Worm (Caenorhabditis elegans) whole organism, L4/young adult: ENCODE measurements around the gene Y43F8B.11.

Experiments used
- W03F9.2 ChIP-seq: fragments of 150-350 bp; optimal IDR thresholded peaks from 2 replicates; lab custom pipeline; 2014; ENCODE audit warnings: missing biosample characterization, missing genetic modification characterization
- dao-5 ChIP-seq: sonication (generic microtip); optimal IDR thresholded peaks from 2 replicates; lab custom pipeline; 2016; ENCODE audit warnings: missing genotype, missing genetic modification characterization, moderate library complexity, missing compliant biosample characterization
- him-1 ChIP-seq: sonication (generic microtip); optimal IDR thresholded peaks from 2 replicates; lab custom pipeline; 2016; ENCODE audit warnings: missing genotype, missing genetic modification reagents, missing genetic modification characterization, missing compliant biosample characterization

Gene Y43F8B.11

DNA sequence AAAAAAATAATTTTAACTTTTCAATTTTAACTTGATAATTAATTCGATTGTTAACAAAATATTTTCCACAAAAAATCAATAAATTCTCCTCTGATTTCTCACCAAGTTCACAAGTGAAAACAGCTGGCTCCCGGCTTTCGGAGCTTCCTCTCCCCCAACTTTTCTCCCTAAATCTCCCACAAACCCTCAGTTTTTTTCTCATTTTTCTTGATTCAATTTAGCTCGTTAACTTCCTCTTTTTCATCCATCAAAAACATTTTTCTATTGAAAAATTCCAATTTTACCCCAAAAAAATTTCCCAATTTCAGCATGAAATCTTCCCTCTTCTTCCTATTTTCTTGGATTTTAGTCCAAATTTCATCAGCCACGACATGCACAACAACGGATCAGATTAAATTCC is at the start of gene Y43F8B.11:
Y43F8B.11 (plus strand) TSS at position 301 of the 400 bp plus-strand sequence.
- TF ChIP-seq him-1 (tag; lab: Kevin White, UChicago), result no peak
- no peak for TF ChIP-seq W03F9.2 (tag; lab: Kevin White, UChicago)
- no peak for TF ChIP-seq dao-5 (tag; lab: Kevin White, UChicago)

DNA sequence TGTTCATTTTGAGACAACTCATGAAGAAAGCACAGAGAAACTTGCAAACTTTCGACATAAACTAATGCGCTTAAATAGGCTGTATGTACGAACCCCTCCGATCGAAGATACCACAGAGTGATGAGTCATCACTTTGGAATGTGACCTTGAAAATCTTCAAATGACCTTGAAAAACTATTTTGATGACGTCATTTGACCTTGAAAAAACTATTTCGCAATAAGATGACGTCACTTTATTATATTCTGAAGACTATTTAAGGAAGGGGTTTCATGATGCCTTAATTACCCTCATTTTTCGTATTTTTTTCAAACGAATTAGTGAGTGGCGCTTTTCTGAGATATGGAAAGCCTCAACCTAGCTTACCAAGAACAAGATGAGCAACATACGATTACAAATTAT is 49.4 kb upstream of the Y43F8B.11 start, which contains the start of gene C25F9.2:
C25F9.2 (plus strand) TSS at position 341 of the 400 bp plus-strand sequence.
- no peak for TF ChIP-seq him-1 (tag; lab: Kevin White, UChicago)
- TF ChIP-seq W03F9.2 (tag; lab: Kevin White, UChicago), result no peak
- TF ChIP-seq dao-5 (tag; lab: Kevin White, UChicago), result no peak

ce11 chrV:19428097-19428496 is 42.4 kb upstream of the Y43F8B.11 start:
- TF ChIP-seq him-1 (tag; lab: Kevin White, UChicago), result no peak
- TF ChIP-seq dao-5 (tag; lab: Kevin White, UChicago), result no peak
- no peak for TF ChIP-seq W03F9.2 (tag; lab: Kevin White, UChicago)

ce11 chrV:19428936-19429335 is 41.5 kb upstream of the Y43F8B.11 start:
- TF ChIP-seq him-1 (tag; lab: Kevin White, UChicago), result no peak
- no peak for TF ChIP-seq W03F9.2 (tag; lab: Kevin White, UChicago)
- TF ChIP-seq dao-5 (tag; lab: Kevin White, UChicago), result no peak

- TF ChIP-seq dao-5 (tag; lab: Kevin White, UChicago) (no peak), him-1 (tag; lab: Kevin White, UChicago) (no peak), W03F9.2 (tag; lab: Kevin White, UChicago) (no peak)
Observed at ce11 chrV:19429605-19430004, 40.9 kb upstream of the Y43F8B.11 start.

DNA sequence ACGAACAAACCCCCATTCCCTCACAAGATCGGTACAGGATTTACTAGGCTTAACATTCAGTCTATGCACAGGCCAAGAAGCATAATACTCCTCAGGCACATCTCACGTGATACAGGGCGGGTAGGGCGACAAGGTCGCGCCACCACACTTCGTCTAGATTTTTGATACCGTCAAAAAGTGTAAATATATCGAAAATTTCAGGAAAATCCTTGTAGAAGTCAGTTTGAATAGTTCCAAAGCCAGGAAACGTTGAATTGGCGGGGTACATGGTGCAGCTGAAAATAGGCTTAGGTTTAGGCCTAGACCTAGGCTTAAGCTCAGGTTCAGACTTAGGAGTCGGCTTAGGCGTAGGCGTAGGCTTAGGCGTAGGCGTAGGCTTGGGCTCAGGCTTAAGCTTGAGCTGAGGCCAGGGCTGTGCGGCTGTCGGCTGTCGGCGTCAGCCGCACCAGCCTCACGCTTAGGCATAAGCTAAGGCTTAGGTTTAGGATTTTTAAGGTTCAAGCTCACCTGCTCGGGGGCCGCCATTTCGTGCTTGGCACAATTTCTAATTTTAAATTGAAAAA is 40.1 kb upstream of the Y43F8B.11 start:
- TF ChIP-seq him-1 (tag; lab: Kevin White, UChicago) (no peak), W03F9.2 (tag; lab: Kevin White, UChicago) (no peak), dao-5 (tag; lab: Kevin White, UChicago) (no peak)

DNA sequence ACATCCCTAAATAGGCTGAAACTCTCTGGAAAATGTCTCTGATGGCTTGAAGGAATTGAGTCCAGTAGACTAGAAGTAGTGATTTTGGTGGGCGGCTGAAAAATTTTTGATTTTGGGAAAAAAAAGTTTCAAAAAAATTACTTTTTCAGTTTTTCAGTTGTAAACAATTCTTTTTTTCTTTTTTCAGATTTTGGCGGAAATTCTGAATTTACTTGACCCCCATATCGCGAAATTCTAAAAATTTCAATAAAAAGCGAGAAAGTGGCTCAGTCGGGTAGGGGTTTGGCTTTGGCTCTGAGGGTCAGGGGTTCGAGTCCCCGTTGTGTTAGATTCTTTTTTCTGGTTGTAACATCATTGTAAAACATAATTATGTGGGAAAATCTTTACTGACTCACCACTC is 39.4 kb upstream of the Y43F8B.11 start, which contains the start of gene srw-85:
srw-85 (minus strand) TSS at position 101 of the 400 bp plus-strand sequence.
- TF ChIP-seq dao-5 (tag; lab: Kevin White, UChicago) (no peak), W03F9.2 (tag; lab: Kevin White, UChicago) (no peak), him-1 (tag; lab: Kevin White, UChicago) (no peak)

ce11 chrV:19432030-19432429 is 38.5 kb upstream of the Y43F8B.11 start:
- TF ChIP-seq W03F9.2 (tag; lab: Kevin White, UChicago) (no peak), him-1 (tag; lab: Kevin White, UChicago) (no peak), dao-5 (tag; lab: Kevin White, UChicago) (no peak)

DNA sequence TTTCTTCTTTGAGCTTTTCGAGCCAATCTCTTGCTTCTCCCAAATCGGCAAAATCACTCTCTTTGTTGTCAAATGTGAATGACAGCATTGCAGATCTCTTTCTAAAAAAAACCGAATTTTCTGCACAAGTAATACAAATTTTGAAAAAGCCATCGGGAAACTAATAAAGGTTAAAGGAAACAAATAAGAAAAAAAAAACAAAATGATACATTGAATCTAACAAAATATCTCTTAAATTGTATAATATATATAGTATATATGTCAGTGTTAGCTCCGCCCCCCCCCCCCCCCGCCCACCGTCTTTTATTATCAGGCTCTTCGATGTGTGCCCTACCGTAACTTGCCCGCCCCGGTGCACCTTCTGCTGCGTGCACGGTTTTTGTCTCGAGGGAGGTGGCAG is 37.5 kb upstream of the Y43F8B.11 start, which contains the start of gene C25F9.11:
C25F9.11 (minus strand) TSS at position 101 of the 400 bp plus-strand sequence.
- TF ChIP-seq dao-5 (tag; lab: Kevin White, UChicago) (no peak), him-1 (tag; lab: Kevin White, UChicago) (no peak), W03F9.2 (tag; lab: Kevin White, UChicago) (no peak)

- no peak for TF ChIP-seq him-1 (tag; lab: Kevin White, UChicago)
- TF ChIP-seq dao-5 (tag; lab: Kevin White, UChicago), result no peak
- TF ChIP-seq W03F9.2 (tag; lab: Kevin White, UChicago), result no peak
Observed at ce11 chrV:19433806-19434437, 36.6 kb upstream of the Y43F8B.11 start, which contains the start of gene C25F9.16. TSS of gene C25F9.16 (plus strand) at chrV:19434387.

ce11 chrV:19436307-19436706 is 34.2 kb upstream of the Y43F8B.11 start, which contains the start of gene C25F9.14:
TSS of gene C25F9.14 (plus strand) at chrV:19436484.
- no peak for TF ChIP-seq him-1 (tag; lab: Kevin White, UChicago)

- no peak for TF ChIP-seq W03F9.2 (tag; lab: Kevin White, UChicago)
- TF ChIP-seq dao-5 (tag; lab: Kevin White, UChicago), result no peak
- TF ChIP-seq him-1 (tag; lab: Kevin White, UChicago), result no peak
Observed at ce11 chrV:19443599-19443998, 26.9 kb upstream of the Y43F8B.11 start.

DNA sequence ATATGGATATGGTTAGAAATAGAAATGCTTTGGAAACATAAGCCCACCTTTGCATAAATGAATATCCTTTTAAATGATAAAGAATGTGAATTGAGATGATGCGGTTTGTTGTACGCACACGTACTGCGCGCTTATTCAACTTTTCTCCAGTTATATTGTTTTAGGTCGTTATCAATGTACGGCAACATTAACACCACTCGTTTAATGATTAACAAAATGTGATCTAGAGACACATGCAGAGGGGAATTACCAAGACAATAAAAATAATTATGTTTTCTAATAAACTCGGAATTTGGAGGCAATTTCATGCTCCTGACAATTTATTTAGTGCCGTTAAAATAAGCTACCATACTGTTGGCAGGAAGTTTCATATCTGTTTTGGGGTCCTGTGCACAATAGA is 25.0 kb upstream of the Y43F8B.11 start, which contains the start of gene M04C3.1:
M04C3.1 (minus strand) TSS at position 164 of the 400 bp plus-strand sequence.
- TF ChIP-seq him-1 (tag; lab: Kevin White, UChicago) (no peak), dao-5 (tag; lab: Kevin White, UChicago) (no peak), W03F9.2 (tag; lab: Kevin White, UChicago) (no peak)
